Fruit fly (Drosophila melanogaster): ENCODE measurements around the gene Doc3.

Gene Doc3

dm6 chr3L:9023627-9024026 lies 18.6 kb downstream of the Doc3 start (continued):
- TF ChIP-seq Awh (GFP tag; IDR thresholded peaks at IDR 0.05) (no peak), Hand (GFP tag; optimal IDR thresholded peaks at IDR 0.05) (no peak), row (GFP tag; IDR thresholded peaks at IDR 0.05) (peak; percentile 75), ATbp (GFP tag; optimal IDR thresholded peaks at IDR 0.05) (peak; percentile 22), grau (tag; optimal IDR thresholded peaks at IDR 0.05) (peak; percentile 70), Stat92E (GFP tag; optimal IDR thresholded peaks at IDR 0.05) (no peak), shn (GFP tag; optimal IDR thresholded peaks at IDR 0.05) (peak; percentile 24), psq (GFP tag; optimal IDR thresholded peaks at IDR 0.05) (peak; percentile 17), CG9932 (GFP tag; IDR thresholded peaks at IDR 0.05) (no peak), ind (GFP tag; optimal IDR thresholded peaks at IDR 0.05) (peak; percentile 37), org-1 (GFP tag; optimal IDR thresholded peaks at IDR 0.05) (no peak), CG11398 (GFP tag; optimal IDR thresholded peaks at IDR 0.05) (no peak), CG10565 (GFP tag; optimal IDR thresholded peaks at IDR 0.05) (no peak), CG18599 (GFP tag; optimal IDR thresholded peaks at IDR 0.05) (peak; percentile 68), CG32532 (GFP tag; IDR thresholded peaks at IDR 0.05) (peak; percentile 48; the same call in 1 of the 2 replicates), CG17612 (GFP tag; IDR thresholded peaks at IDR 0.05) (no peak), otp (GFP tag; IDR thresholded peaks at IDR 0.05) (peak; percentile 29; the same call in 1 of the 3 replicates), CG2120 (GFP tag; optimal IDR thresholded peaks at IDR 0.05) (peak; percentile 60), CG4730 (GFP tag; IDR thresholded peaks at IDR 0.05) (peak; percentile 7; the same call in 1 of the 2 replicates), CG10274 (GFP tag; optimal IDR thresholded peaks at IDR 0.05) (peak; percentile 19), CG1024 (GFP tag; IDR thresholded peaks at IDR 0.05) (peak; percentile 74), CG11456 (GFP tag; IDR thresholded peaks at IDR 0.05) (0 out of 3 replicates have a peak, but pooled peaks have one; percentile 37), CG13624 (GFP tag; optimal IDR thresholded peaks at IDR 0.05) (peak; percentile 19), CG8924 (tag; optimal IDR thresholded peaks at IDR 0.05) (peak; percentile 85), CG9609 (GFP tag; optimal IDR thresholded peaks at IDR 0.05) (peak; percentile 58), Sox100B (GFP tag; optimal IDR thresholded peaks at IDR 0.05) (peak; percentile 26), CG15011 (GFP tag; optimal IDR thresholded peaks at IDR 0.05) (peak; percentile 9), CG34422 (GFP tag; IDR thresholded peaks at IDR 0.05) (peak; percentile 59; the same call in 1 of the 3 replicates), CG11560 (tag; IDR thresholded peaks at IDR 0.05) (no peak), Tbp (GFP tag; optimal IDR thresholded peaks at IDR 0.05) (no peak), NC2α (GFP tag; optimal IDR thresholded peaks at IDR 0.05) (peak; percentile 60), CG30431 (GFP tag; optimal IDR thresholded peaks at IDR 0.05) (peak; percentile 77), Six4 (GFP tag; optimal IDR thresholded peaks at IDR 0.05) (peak; percentile 43), mam (GFP tag; optimal IDR thresholded peaks at IDR 0.05) (peak; percentile 38), sima (GFP tag; optimal IDR thresholded peaks at IDR 0.05) (peak; percentile 19), cwo (GFP tag; optimal IDR thresholded peaks at IDR 0.05) (peak; percentile 45), CG5953 (GFP tag; IDR thresholded peaks at IDR 0.05) (no peak), Nf-YB (GFP tag; optimal IDR thresholded peaks at IDR 0.05) (no peak), CG11696 (GFP tag; IDR thresholded peaks at IDR 0.05) (no peak), maf-S (GFP tag; optimal IDR thresholded peaks at IDR 0.05) (peak; percentile 22), CG17361 (GFP tag; IDR thresholded peaks at IDR 0.05) (peak; percentile 73), CG14965 (GFP tag; optimal IDR thresholded peaks at IDR 0.05; ENCODE audit: borderline replicate concordance) (peak; percentile 20), CG4360 (GFP tag; IDR thresholded peaks at IDR 0.05) (no peak), Doc2 (GFP tag; IDR thresholded peaks at IDR 0.05) (no peak), CkIIα-i1 (GFP tag; IDR thresholded peaks at IDR 0.05) (no peak), CG18619 (GFP tag; optimal IDR thresholded peaks at IDR 0.05) (peak; percentile 26), gt (GFP tag; IDR thresholded peaks at IDR 0.05) (no peak), pita (GFP tag; optimal IDR thresholded peaks at IDR 0.05) (no peak), Taf1 (GFP tag; IDR thresholded peaks at IDR 0.05) (no peak), cas (GFP tag; IDR thresholded peaks at IDR 0.05) (no peak), CG12391 (tag; optimal IDR thresholded peaks at IDR 0.05) (peak; percentile 78), CG1832 (GFP tag; optimal IDR thresholded peaks at IDR 0.05) (no peak)

Data from whole organism, embryonic.